Worm (Caenorhabditis elegans): Measurements from ENCODE around the gene moc-2.

DNA sequence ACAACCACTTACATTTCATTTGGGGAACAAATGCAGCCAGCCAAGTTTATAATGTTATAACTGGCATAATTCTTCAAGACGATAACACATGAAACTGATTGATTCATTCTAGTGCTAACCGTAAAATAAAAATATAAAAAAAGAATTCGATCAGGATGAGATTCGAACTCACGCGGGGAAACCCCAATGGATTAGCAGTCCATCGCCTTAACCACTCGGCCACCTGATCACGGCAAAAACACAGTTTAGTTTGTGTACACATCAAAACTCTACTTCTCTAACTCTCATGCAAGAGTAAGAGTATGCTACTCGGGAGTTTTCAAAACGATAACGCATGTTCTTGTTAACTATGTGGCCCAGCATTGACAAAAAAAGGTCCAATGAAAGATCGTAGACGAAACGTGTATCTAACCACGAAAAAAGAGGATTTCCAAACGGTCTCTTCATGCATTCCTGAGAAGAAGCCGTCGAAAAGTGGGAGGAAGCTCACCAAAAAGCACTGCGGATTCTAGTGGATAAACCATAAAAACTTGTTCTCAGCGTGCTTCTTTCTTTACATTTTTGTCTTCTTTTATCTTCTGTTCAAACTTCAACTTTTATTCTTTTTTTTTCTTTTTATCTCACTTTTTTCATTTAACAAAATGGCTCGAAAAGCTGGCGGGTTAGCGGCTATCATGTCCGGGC lies 47.9 kb upstream of the moc-2 start, which contains the start of gene twk-10:
- TF ChIP-seq scrt-1 (GFP tag; IDR thresholded peaks at IDR 0.05) (peak; percentile 62; the same call in 1 of the 2 replicates), ama-1 (optimal IDR thresholded peaks at IDR 0.05) (no peak), tra-4 (tag; optimal IDR thresholded peaks at IDR 0.05) (no peak), sea-1 (GFP tag; conservative IDR thresholded peaks at IDR 0.05) (no peak), tbx-37 (GFP tag; conservative IDR thresholded peaks at IDR 0.05) (0 out of 2 replicates have a peak, but pooled peaks have one; percentile 39)

Measured in whole organism, early embryonic.